Worm (Caenorhabditis elegans): ENCODE measurements around the gene pnk-4.

DNA sequence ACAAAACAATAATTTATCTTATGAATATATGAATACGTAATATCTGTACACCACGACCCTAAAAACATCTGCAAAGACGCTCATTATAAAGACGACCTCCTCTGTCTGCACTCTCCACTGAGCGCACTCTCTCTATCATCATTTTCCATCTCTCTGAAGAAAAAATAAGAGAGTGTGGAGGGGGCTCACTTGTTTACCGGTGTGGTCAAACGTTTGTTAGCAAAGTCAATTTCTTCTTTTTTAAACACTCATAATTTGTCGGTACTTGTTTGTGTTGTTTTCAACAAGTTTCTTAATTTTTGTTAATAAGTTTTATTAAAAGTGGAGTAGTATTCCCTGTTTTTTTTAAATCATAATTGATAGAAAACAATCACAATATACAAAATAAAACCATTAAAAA is 1.4 kb upstream of the pnk-4 start:
- TF ChIP-seq zag-1 (tag; optimal IDR thresholded peaks at IDR 0.05) (no peak), ces-1 (GFP tag; optimal IDR thresholded peaks at IDR 0.05) (no peak), pax-3 (tag; optimal IDR thresholded peaks at IDR 0.05) (no peak), ztf-11 (tag; optimal IDR thresholded peaks at IDR 0.05) (no peak), lir-3 (tag; optimal IDR thresholded peaks at IDR 0.05; ENCODE audit: poor library complexity) (no peak), hlh-17 (GFP tag; optimal IDR thresholded peaks at IDR 0.05; ENCODE audit: borderline replicate concordance) (no peak), skn-1 (tag; optimal IDR thresholded peaks at IDR 0.05) (no peak), jun-1 (tag; optimal IDR thresholded peaks at IDR 0.05) (no peak), nhr-85 (tag) (no peak), elt-2 (tag; optimal IDR thresholded peaks at IDR 0.05) (no peak)

All from whole organism, L1 larva.